Fruit fly (Drosophila melanogaster): ENCODE results near the gene CG5149.

The CG5149 gene

DNA sequence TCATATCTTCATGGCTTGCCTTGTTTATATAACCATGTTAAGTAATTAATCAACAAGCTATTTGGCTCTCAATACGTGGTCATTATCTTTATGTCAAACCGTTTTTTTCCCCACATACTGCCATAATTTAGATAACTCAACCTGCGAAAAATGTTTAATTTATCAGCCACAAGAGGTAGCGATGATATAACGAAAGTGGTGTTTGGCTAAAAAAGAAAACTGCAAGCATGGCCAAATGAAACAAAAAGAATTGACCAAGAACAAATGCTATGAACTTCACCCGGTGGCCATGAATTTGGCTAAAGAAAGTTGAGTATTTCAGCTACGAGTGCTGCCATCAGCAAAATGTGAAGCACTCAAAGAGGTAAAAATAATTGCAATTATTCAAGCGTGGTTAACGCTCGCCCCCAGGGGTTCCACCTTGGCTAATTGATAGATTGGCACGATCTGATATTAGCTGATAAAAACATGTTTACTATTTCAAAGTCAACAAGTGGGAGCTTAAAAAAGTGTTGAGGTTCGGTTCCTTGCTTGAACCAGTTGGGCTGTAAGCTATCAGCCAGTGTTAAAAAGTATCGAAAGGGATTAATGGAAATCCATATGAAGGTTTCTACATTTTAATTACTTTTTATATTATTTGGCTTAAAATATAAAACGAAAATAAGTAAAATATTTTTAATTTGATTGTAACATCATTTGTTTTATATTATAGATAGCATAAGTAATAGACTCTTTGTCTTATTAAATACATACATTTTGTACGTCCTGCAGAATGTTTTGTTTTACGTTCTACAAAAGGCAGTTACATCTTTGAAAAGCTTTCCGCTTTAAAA is 48.7 kb upstream of the CG5149 start (continued):
- TF ChIP-seq crol (GFP tag; IDR thresholded peaks at IDR 0.05) (no peak), CG2678 (tag; optimal IDR thresholded peaks at IDR 0.05) (peak; percentile 81), psq (GFP tag; optimal IDR thresholded peaks at IDR 0.05) (peak; percentile 57), gsb (GFP tag; IDR thresholded peaks at IDR 0.05) (peak; percentile 76), danr (GFP tag; IDR thresholded peaks at IDR 0.05) (peak; percentile 69; the same call in 1 of the 2 replicates), CG5953 (GFP tag; IDR thresholded peaks at IDR 0.05) (peak; percentile 68), C15 (GFP tag; IDR thresholded peaks at IDR 0.05) (peak; percentile 70; the same call in 1 of the 3 replicates), Mad (GFP tag; optimal IDR thresholded peaks at IDR 0.05) (peak; percentile 53), CHES-1-like (GFP tag; optimal IDR thresholded peaks at IDR 0.05) (peak; percentile 82), cato (GFP tag; optimal IDR thresholded peaks at IDR 0.05; ENCODE audit: borderline replicate concordance) (peak; percentile 5), CG4328 (GFP tag; optimal IDR thresholded peaks at IDR 0.05) (peak; percentile 72), pfk (GFP tag; optimal IDR thresholded peaks at IDR 0.05) (peak; percentile 47), CG10321 (GFP tag; IDR thresholded peaks at IDR 0.05) (no peak), CG14050 (GFP tag; IDR thresholded peaks at IDR 0.05) (peak; percentile 72), Chrac-16 (GFP tag; optimal IDR thresholded peaks at IDR 0.05) (no peak), Pdp1 (GFP tag; optimal IDR thresholded peaks at IDR 0.05) (peak; percentile 53 to 67), Tbp (GFP tag; optimal IDR thresholded peaks at IDR 0.05) (no peak), salm (tag; optimal IDR thresholded peaks at IDR 0.05) (peak; percentile 11), crc (GFP tag; optimal IDR thresholded peaks at IDR 0.05) (peak; percentile 47), da (GFP tag; optimal IDR thresholded peaks at IDR 0.05) (peak; percentile 4), CG8290 (GFP tag; optimal IDR thresholded peaks at IDR 0.05) (peak; percentile 33), CG8290 (tag; optimal IDR thresholded peaks at IDR 0.05) (peak; percentile 22 to 97), so (GFP tag; IDR thresholded peaks at IDR 0.05) (peak; percentile 79; the same call in 2 of the 3 replicates), CG4854 (GFP tag; optimal IDR thresholded peaks at IDR 0.05) (peak; percentile 81), CG10274 (GFP tag; optimal IDR thresholded peaks at IDR 0.05) (no peak), gcm2 (GFP tag; optimal IDR thresholded peaks at IDR 0.05) (peak; percentile 71), ind (GFP tag; optimal IDR thresholded peaks at IDR 0.05) (peak; percentile 6), p53 (GFP tag; optimal IDR thresholded peaks at IDR 0.05) (peak; percentile 68), Nf-YC (tag; optimal IDR thresholded peaks at IDR 0.05) (peak; percentile 47), B-H1 (GFP tag; IDR thresholded peaks at IDR 0.05) (peak; percentile 61; the same call in 1 of the 3 replicates), CG17612 (GFP tag; IDR thresholded peaks at IDR 0.05) (peak; percentile 67), tin (GFP tag; optimal IDR thresholded peaks at IDR 0.05) (peak; percentile 56), CG10267 (tag; optimal IDR thresholded peaks at IDR 0.05) (peak; percentile 45), CG18262 (tag; optimal IDR thresholded peaks at IDR 0.05) (peak; percentile 12), Oaz (GFP tag; IDR thresholded peaks at IDR 0.05) (0 out of 2 replicates have a peak, but pooled peaks have one; percentile 40), CG13424 (tag; optimal IDR thresholded peaks at IDR 0.05) (peak; percentile 61), unc-4 (GFP tag; IDR thresholded peaks at IDR 0.05; ENCODE audit: partially characterized antibody) (no peak), tx (GFP tag; optimal IDR thresholded peaks at IDR 0.05) (peak; percentile 59), GATAe (GFP tag; conservative IDR thresholded peaks at IDR 0.05) (no peak; the same call in 1 of the 2 replicates), dpn (GFP tag; optimal IDR thresholded peaks at IDR 0.05) (peak; percentile 51 to 88), CG2116 (GFP tag; optimal IDR thresholded peaks at IDR 0.05) (peak; percentile 33), CG8478 (optimal IDR thresholded peaks at IDR 0.05) (no peak), CG15269 (tag; optimal IDR thresholded peaks at IDR 0.05) (peak; percentile 68), Fer2 (tag; optimal IDR thresholded peaks at IDR 0.05) (peak; percentile 71), klu (GFP tag; IDR thresholded peaks at IDR 0.05) (no peak), odd (GFP tag; optimal IDR thresholded peaks at IDR 0.05) (peak; percentile 41), tna (GFP tag; IDR thresholded peaks at IDR 0.05; ENCODE audit: partially characterized antibody) (no peak), grn (GFP tag; optimal IDR thresholded peaks at IDR 0.05) (peak; percentile 98), jing (GFP tag; optimal IDR thresholded peaks at IDR 0.05) (no peak), slou (GFP tag; optimal IDR thresholded peaks at IDR 0.05) (peak; percentile 72)

All from whole organism, embryonic.